Fruit fly (Drosophila melanogaster) whole organism, adult: ENCODE measurements around the gene dpr6.

Experiments used
- CG14711 ChIP-seq: fragments of 200-800 bp; sonication (Bioruptor generic); optimal IDR thresholded peaks from 2 replicates; lab custom pipeline; 2018; ENCODE audit warnings: missing biosample characterization, mild to moderate bottlenecking, missing genetic modification characterization, moderate library complexity
- CG1620 ChIP-seq: fragments of 200-800 bp; sonication (Bioruptor generic); optimal IDR thresholded peaks from 2 replicates; lab custom pipeline; 2016; ENCODE audit warnings: missing biosample characterization, missing genetic modification characterization
- CG7045 ChIP-seq: fragments of 200-800 bp; sonication (Bioruptor generic); optimal IDR thresholded peaks from 2 replicates; lab custom pipeline; 2017; ENCODE audit warnings: missing biosample characterization, mild to moderate bottlenecking, missing genetic modification characterization
- Clk ChIP-seq: fragments of 200-800 bp; sonication (Bioruptor generic); optimal IDR thresholded peaks from 2 replicates; lab custom pipeline; 2017; ENCODE audit warnings: missing biosample characterization, missing genetic modification characterization
- Crg-1 ChIP-seq: fragments of 200-800 bp; sonication (Bioruptor generic); optimal IDR thresholded peaks from 2 replicates; lab custom pipeline; 2016; ENCODE audit warnings: missing biosample characterization, missing genetic modification characterization
- Mnt ChIP-seq: fragments of 200-800 bp; sonication (Bioruptor generic); optimal IDR thresholded peaks from 2 replicates; lab custom pipeline; 2016; ENCODE audit warnings: missing biosample characterization, mild to moderate bottlenecking, missing genetic modification characterization
- bab1 ChIP-seq: fragments of 200-800 bp; sonication (Bioruptor generic); optimal IDR thresholded peaks from 3 replicates; lab custom pipeline; 2019; ENCODE audit warnings: missing biosample characterization, mild to moderate bottlenecking, missing genetic modification characterization, moderate library complexity
- cic ChIP-seq: fragments of 200-800 bp; sonication (Bioruptor generic); optimal IDR thresholded peaks from 2 replicates; lab custom pipeline; 2017; ENCODE audit warnings: missing biosample characterization, mild to moderate bottlenecking, missing genetic modification characterization, moderate library complexity
- cnc ChIP-seq, 2 experiments: fragments of >200 bp; optimal IDR thresholded peaks; 2 replicates each; lab custom pipeline; 2017
- kay ChIP-seq: fragments of 200-800 bp; sonication (Bioruptor generic); peaks from one replicate; lab custom pipeline; 2016; ENCODE audit warnings: missing biosample characterization, missing genetic modification characterization, borderline replicate concordance

dm6 chr3L:10052586-10052985 is 78.1 kb downstream of the dpr6 start:
- TF ChIP-seq CG14711 (tag; lab: Kevin White, UChicago), result no peak
- no peak for TF ChIP-seq Clk (GFP tag; lab: Kevin White, UChicago)
- TF ChIP-seq CG1620 (GFP tag; lab: Kevin White, UChicago), result no peak
- no peak for TF ChIP-seq Mnt (GFP tag; lab: Kevin White, UChicago)
- TF ChIP-seq cic (GFP tag; lab: Kevin White, UChicago), result no peak
- no peak for TF ChIP-seq kay
- TF ChIP-seq cnc (optimal IDR thresholded peaks at IDR 0.05; lab: Kevin White, UChicago), result no peak
- no peak for TF ChIP-seq bab1 (GFP tag; lab: Kevin White, UChicago)
- TF ChIP-seq CG7045 (GFP tag; lab: Kevin White, UChicago), result no peak
- TF ChIP-seq Crg-1 (GFP tag; lab: Kevin White, UChicago), result no peak
